Worm (Caenorhabditis elegans): ENCODE data around the gene T01D3.1.
A peak's percentile ranks its signal among the peaks of the same experiment; 100 is the strongest.

T01D3.1 gene

ce11 chrV:13664340-13664916, 25.3 kb upstream of the T01D3.1 start (continued):
- TF ChIP-seq aly-2 (tag; optimal IDR thresholded peaks at IDR 0.05) (no peak), elt-1 (tag; optimal IDR thresholded peaks at IDR 0.05) (no peak), egl-27 (tag; optimal IDR thresholded peaks at IDR 0.05) (no peak), nhr-237 (tag; optimal IDR thresholded peaks at IDR 0.05) (no peak), unc-62 (GFP tag; optimal IDR thresholded peaks at IDR 0.05) (no peak), mbf-1 (tag; optimal IDR thresholded peaks at IDR 0.05) (no peak), nhr-21 (tag; optimal IDR thresholded peaks at IDR 0.05) (no peak), nhr-25 (tag; optimal IDR thresholded peaks at IDR 0.05) (peak; percentile 7), Y55F3AM.14 (GFP tag; optimal IDR thresholded peaks at IDR 0.05) (no peak), ztf-4 (tag; optimal IDR thresholded peaks at IDR 0.05) (no peak), sma-3 (GFP tag; optimal IDR thresholded peaks at IDR 0.05) (peak; percentile 22), sem-4 (tag; optimal IDR thresholded peaks at IDR 0.05) (peak; percentile 10), dmd-4 (tag; optimal IDR thresholded peaks at IDR 0.05) (no peak), lin-39 (tag; optimal IDR thresholded peaks at IDR 0.05) (no peak), crh-2 (tag; optimal IDR thresholded peaks at IDR 0.05) (peak; percentile 22), zag-1 (tag; optimal IDR thresholded peaks at IDR 0.05) (no peak), ceh-82 (tag; optimal IDR thresholded peaks at IDR 0.05) (no peak), ama-1 (optimal IDR thresholded peaks at IDR 0.05) (peak; percentile 27), skn-1 (tag; optimal IDR thresholded peaks at IDR 0.05) (no peak), nhr-12 (tag; optimal IDR thresholded peaks at IDR 0.05) (no peak), ceh-16 (tag; optimal IDR thresholded peaks at IDR 0.05) (no peak), unc-39 (tag; optimal IDR thresholded peaks at IDR 0.05) (no peak), ztf-11 (tag; optimal IDR thresholded peaks at IDR 0.05) (no peak), mdl-1 (tag; optimal IDR thresholded peaks at IDR 0.05) (no peak), alr-1 (tag; optimal IDR thresholded peaks at IDR 0.05) (no peak)

ce11 chrV:13665089-13665488, 24.6 kb upstream of the T01D3.1 start, which contains the start of gene rde-12:
TSS of gene rde-12 (plus strand) at chrV:13665389.
- TF ChIP-seq fos-1 (tag; optimal IDR thresholded peaks at IDR 0.05) (peak; percentile 40), unc-55 (GFP tag; optimal IDR thresholded peaks at IDR 0.05) (no peak)

DNA sequence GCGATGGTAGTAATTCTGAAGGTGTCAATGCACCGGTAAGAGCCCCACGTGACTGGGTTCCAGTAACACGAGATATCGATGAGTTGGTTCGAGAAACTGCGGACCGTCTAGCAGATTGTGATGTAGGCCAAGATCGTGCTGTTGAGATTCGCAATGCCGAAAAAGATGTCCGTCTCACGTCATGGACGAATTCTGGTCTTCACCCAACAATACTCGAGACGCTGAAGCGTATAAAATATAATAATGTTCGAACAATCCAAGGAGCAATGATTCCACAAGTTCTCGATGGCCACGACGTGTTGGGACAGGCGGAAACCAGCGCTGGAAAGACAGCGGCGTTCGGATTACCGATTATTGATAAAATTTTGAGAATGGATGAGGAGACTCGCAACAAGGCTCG, 23.2 kb upstream of the T01D3.1 start:
- TF ChIP-seq nhr-12 (tag; optimal IDR thresholded peaks at IDR 0.05) (no peak), unc-55 (GFP tag; optimal IDR thresholded peaks at IDR 0.05) (no peak), mdl-1 (tag; optimal IDR thresholded peaks at IDR 0.05) (no peak), lin-11 (tag; optimal IDR thresholded peaks at IDR 0.05) (no peak), F13H6.1 (tag; optimal IDR thresholded peaks at IDR 0.05) (no peak), nhr-77 (tag; optimal IDR thresholded peaks at IDR 0.05) (no peak), mbf-1 (tag; optimal IDR thresholded peaks at IDR 0.05) (no peak), fos-1 (tag; optimal IDR thresholded peaks at IDR 0.05) (no peak), nhr-10 (tag; optimal IDR thresholded peaks at IDR 0.05) (no peak), alr-1 (tag; optimal IDR thresholded peaks at IDR 0.05) (no peak), unc-39 (tag; optimal IDR thresholded peaks at IDR 0.05) (no peak)

ce11 chrV:13668337-13668736, 21.4 kb upstream of the T01D3.1 start:
- TF ChIP-seq blmp-1 (tag; optimal IDR thresholded peaks at IDR 0.05; ENCODE audit: insufficient read depth) (no peak), nhr-25 (tag; optimal IDR thresholded peaks at IDR 0.05) (no peak), elt-1 (tag; optimal IDR thresholded peaks at IDR 0.05) (no peak), ceh-82 (tag; optimal IDR thresholded peaks at IDR 0.05) (no peak)

- TF ChIP-seq skn-1 (tag; optimal IDR thresholded peaks at IDR 0.05) (no peak), sem-4 (tag; optimal IDR thresholded peaks at IDR 0.05) (no peak), zag-1 (tag; optimal IDR thresholded peaks at IDR 0.05) (no peak), lin-11 (tag; optimal IDR thresholded peaks at IDR 0.05) (no peak), ceh-16 (tag; optimal IDR thresholded peaks at IDR 0.05) (no peak), ztf-1 (GFP tag; conservative IDR thresholded peaks at IDR 0.05) (no peak), R02D3.7 (tag; optimal IDR thresholded peaks at IDR 0.05) (no peak), nhr-23 (tag; optimal IDR thresholded peaks at IDR 0.05) (no peak), nhr-77 (tag; optimal IDR thresholded peaks at IDR 0.05) (no peak), ceh-82 (tag; optimal IDR thresholded peaks at IDR 0.05) (no peak)
Observed at ce11 chrV:13669170-13669569, 20.5 kb upstream of the T01D3.1 start.
